Fruit fly (Drosophila melanogaster) whole organism, embryonic: ENCODE measurements around the gene Syt12.
A peak's percentile ranks its signal among the peaks of the same experiment; 100 is the strongest.

Source experiments
- BEAF-32 ChIP-seq: fragments of 200-800 bp; sonication (Bioruptor generic); optimal IDR thresholded peaks from 3 replicates; lab custom pipeline; 2017; ENCODE audit warnings: missing biosample characterization, missing genetic modification characterization, mild to moderate bottlenecking, moderate library complexity, missing genetic modification reagents
- BtbVII ChIP-seq: fragments of 200-800 bp; sonication (Bioruptor generic); optimal IDR thresholded peaks from 3 replicates; lab custom pipeline; 2017; ENCODE audit warnings: missing biosample characterization, mild to moderate bottlenecking, missing genetic modification characterization
- Bteb2 ChIP-seq: fragments of 200-800 bp; sonication (Bioruptor generic); optimal IDR thresholded peaks from 2 replicates; lab custom pipeline; 2016; ENCODE audit warnings: missing biosample characterization, missing genetic modification characterization
- CG10267 ChIP-seq: fragments of 200-800 bp; sonication (Bioruptor generic); optimal IDR thresholded peaks from 2 replicates; lab custom pipeline; 2018; ENCODE audit warnings: missing biosample characterization, mild to moderate bottlenecking, missing genetic modification characterization, moderate library complexity
- CG10979 ChIP-seq: fragments of 200-800 bp; sonication (Bioruptor generic); optimal IDR thresholded peaks from 2 replicates; lab custom pipeline; 2018; ENCODE audit warnings: missing biosample characterization, mild to moderate bottlenecking, missing genetic modification characterization, moderate library complexity
- CG13123 ChIP-seq: fragments of 200-800 bp; sonication (Bioruptor generic); optimal IDR thresholded peaks from 2 replicates; lab custom pipeline; 2016; ENCODE audit warnings: missing biosample characterization, missing genetic modification characterization
- CG13624 ChIP-seq: fragments of 200-800 bp; sonication (Bioruptor generic); optimal IDR thresholded peaks from 2 replicates; lab custom pipeline; 2016; ENCODE audit warnings: missing biosample characterization, missing genetic modification characterization
- CG14441 ChIP-seq: fragments of 200-800 bp; sonication (Bioruptor generic); IDR thresholded peaks from 2 replicates; pipeline ENCODE4 v1.3.6; 2022; ENCODE audit warnings: missing biosample characterization, missing genetic modification characterization
- CG15073 ChIP-seq: fragments of 200-800 bp; sonication (Bioruptor generic); optimal IDR thresholded peaks from 2 replicates; lab custom pipeline; 2016; ENCODE audit warnings: missing biosample characterization, missing genetic modification characterization
- CG2875 ChIP-seq: fragments of 200-800 bp; sonication (Bioruptor generic); optimal IDR thresholded peaks from 2 replicates; lab custom pipeline; 2017; ENCODE audit warnings: missing biosample characterization, mild to moderate bottlenecking, missing genetic modification characterization, missing genetic modification reagents
- CG2889 ChIP-seq: fragments of 200-800 bp; sonication (Bioruptor generic); IDR thresholded peaks from 3 replicates; pipeline ENCODE4 v1.3.6; 2022; ENCODE audit warnings: missing biosample characterization, missing genetic modification characterization
- CG3281 ChIP-seq: fragments of 200-800 bp; sonication (Bioruptor generic); optimal IDR thresholded peaks from 3 replicates; lab custom pipeline; 2017; ENCODE audit warnings: missing biosample characterization, mild to moderate bottlenecking, missing genetic modification characterization
- CG4854 ChIP-seq: fragments of 200-800 bp; sonication (Bioruptor generic); optimal IDR thresholded peaks from 2 replicates; lab custom pipeline; 2016; ENCODE audit warnings: missing biosample characterization, missing genetic modification characterization, inconsistent platforms
- CG5245 ChIP-seq: fragments of 200-800 bp; sonication (Bioruptor generic); optimal IDR thresholded peaks from 3 replicates; lab custom pipeline; 2016; ENCODE audit warnings: missing biosample characterization, missing genetic modification characterization
- CG8281 ChIP-seq: fragments of 200-800 bp; sonication (Bioruptor generic); optimal IDR thresholded peaks from 2 replicates; lab custom pipeline; 2018; ENCODE audit warnings: missing biosample characterization, mild to moderate bottlenecking, missing genetic modification characterization, moderate library complexity
- CG9609 ChIP-seq: fragments of 200-800 bp; sonication (Bioruptor generic); optimal IDR thresholded peaks from 3 replicates; lab custom pipeline; 2016; ENCODE audit warnings: missing biosample characterization, missing genetic modification characterization
- D ChIP-seq, 2 experiments: fragments of 200-800 bp in 1 of 2; fragments of >200 bp in 1 of 2; sonication (Bioruptor generic) in 1 of 2; optimal IDR thresholded peaks; 2 replicates in 1 of 2; 3 replicates in 1 of 2; lab custom pipeline; 2017; ENCODE audit warnings: mild to moderate bottlenecking in 1 of 2, missing biosample characterization in 1 of 2, missing genetic modification characterization in 1 of 2, missing genetic modification reagents in 1 of 2
- Dfd ChIP-seq, 2 experiments: fragments of >200 bp; optimal IDR thresholded peaks; 2 replicates each; lab custom pipeline; 2017; ENCODE audit warnings: missing biosample characterization in 2 of 2, missing genetic modification characterization in 2 of 2
- Dll ChIP-seq: fragments of 200-800 bp; sonication (Bioruptor generic); IDR thresholded peaks from 4 replicates; pipeline ENCODE4 v1.3.6; 2022; ENCODE audit warnings: missing biosample characterization, missing genetic modification characterization; ENCODE audit not compliant: partially characterized antibody
- Hr3 ChIP-seq: fragments of 200-800 bp; sonication (Bioruptor generic); optimal IDR thresholded peaks from 3 replicates; lab custom pipeline; 2016; ENCODE audit warnings: missing biosample characterization, missing genetic modification characterization
- Jarid2 ChIP-seq: fragments of 200-800 bp; sonication (Bioruptor generic); optimal IDR thresholded peaks from 3 replicates; lab custom pipeline; 2017; ENCODE audit warnings: mild to moderate bottlenecking, missing biosample characterization, missing genetic modification reagents, missing genetic modification characterization
- MBD-R2 ChIP-seq: fragments of 200-800 bp; sonication (Bioruptor generic); IDR thresholded peaks from 2 replicates; pipeline ENCODE4 v1.3.6; 2022; ENCODE audit warnings: missing biosample characterization, missing genetic modification characterization
- Mrtf ChIP-seq: fragments of 200-800 bp; sonication (Bioruptor generic); IDR thresholded peaks from 3 replicates; pipeline ENCODE4 v1.3.6; 2022; ENCODE audit warnings: missing biosample characterization, missing genetic modification characterization
- NfI ChIP-seq: fragments of 200-800 bp; sonication (Bioruptor generic); optimal IDR thresholded peaks from 3 replicates; lab custom pipeline; 2018; ENCODE audit warnings: missing biosample characterization, mild to moderate bottlenecking, missing genetic modification characterization, moderate library complexity
- Trl ChIP-seq, 3 experiments: fragments of >200 bp in 2 of 3; fragments of 200-800 bp in 1 of 3; sonication (Bioruptor generic) in 1 of 3; optimal IDR thresholded peaks; 2 replicates in 1 of 3; 3 replicates in 2 of 3; lab custom pipeline; 2016 to 2017; ENCODE audit warnings: missing biosample characterization in 1 of 3, missing genetic modification characterization in 1 of 3
- aop ChIP-seq: fragments of 200-800 bp; sonication (Bioruptor generic); IDR thresholded peaks from 2 replicates; pipeline ENCODE4 v1.3.6; 2022; ENCODE audit warnings: missing biosample characterization, missing genetic modification characterization
- ash1 ChIP-seq: fragments of 200-800 bp; sonication (Bioruptor generic); optimal IDR thresholded peaks from 2 replicates; lab custom pipeline; 2018; ENCODE audit warnings: missing biosample characterization, mild to moderate bottlenecking, missing genetic modification characterization
- bcd ChIP-seq: fragments of 200-800 bp; sonication (Bioruptor generic); optimal IDR thresholded peaks from 2 replicates; lab custom pipeline; 2017; ENCODE audit warnings: missing biosample characterization, mild to moderate bottlenecking, missing genetic modification characterization
- cas ChIP-seq: fragments of 200-800 bp; sonication (Bioruptor generic); IDR thresholded peaks from 2 replicates; pipeline ENCODE4 v1.3.6; 2022; ENCODE audit warnings: missing biosample characterization, missing genetic modification characterization
- cato ChIP-seq: fragments of 200-800 bp; sonication (Bioruptor generic); optimal IDR thresholded peaks from 2 replicates; lab custom pipeline; 2016; ENCODE audit warnings: missing biosample characterization, missing genetic modification characterization, borderline replicate concordance
- cg ChIP-seq: fragments of 200-800 bp; sonication (Bioruptor generic); optimal IDR thresholded peaks from 3 replicates; lab custom pipeline; 2019; ENCODE audit warnings: missing biosample characterization, mild to moderate bottlenecking, missing genetic modification characterization, moderate library complexity
- chn ChIP-seq: fragments of 200-800 bp; sonication (Bioruptor generic); optimal IDR thresholded peaks from 2 replicates; lab custom pipeline; 2016; ENCODE audit warnings: missing biosample characterization, missing genetic modification characterization
- gfzf ChIP-seq: fragments of 200-800 bp; sonication (Bioruptor generic); optimal IDR thresholded peaks from 2 replicates; lab custom pipeline; 2016; ENCODE audit warnings: missing biosample characterization, mild to moderate bottlenecking, missing genetic modification characterization, moderate library complexity
- hth ChIP-seq: fragments of >200 bp; optimal IDR thresholded peaks from 2 replicates; lab custom pipeline; 2017; ENCODE audit warnings: inconsistent platforms
- kah ChIP-seq: fragments of 200-800 bp; sonication (Bioruptor generic); optimal IDR thresholded peaks from 2 replicates; lab custom pipeline; 2018; ENCODE audit warnings: missing biosample characterization, mild to moderate bottlenecking, missing genetic modification characterization
- oc ChIP-seq: fragments of 200-800 bp; sonication (Bioruptor generic); optimal IDR thresholded peaks from 2 replicates; lab custom pipeline; 2018; ENCODE audit warnings: missing biosample characterization, mild to moderate bottlenecking, missing genetic modification characterization, moderate library complexity
- pan ChIP-seq, 4 experiments: fragments of >200 bp in 3 of 4; fragments of 200-800 bp in 1 of 4; sonication (Bioruptor generic) in 1 of 4; optimal IDR thresholded peaks in 3 of 4; IDR thresholded peaks in 1 of 4; 2 replicates each; pipeline versions ENCODE4 v1.3.6 to Lab custom; 2017 to 2022; ENCODE audit warnings: missing biosample characterization in 2 of 4, missing genetic modification characterization in 2 of 4, mixed read lengths in 1 of 4
- shn ChIP-seq: fragments of 200-800 bp; sonication (Bioruptor generic); optimal IDR thresholded peaks from 3 replicates; lab custom pipeline; 2016; ENCODE audit warnings: missing biosample characterization, missing genetic modification characterization
- tin ChIP-seq: fragments of 200-800 bp; sonication (Bioruptor generic); optimal IDR thresholded peaks from 3 replicates; lab custom pipeline; 2016; ENCODE audit warnings: missing biosample characterization, missing genetic modification characterization
- usp ChIP-seq: fragments of >200 bp; optimal IDR thresholded peaks from 2 replicates; lab custom pipeline; 2017; ENCODE audit warnings: missing biosample characterization, missing genetic modification characterization

The Syt12 gene

dm6 chrX:13383770-13384169 lies 24.7 kb downstream of the Syt12 start (continued):
- TF ChIP-seq Trl (optimal IDR thresholded peaks at IDR 0.05; lab: Kevin White, UChicago), result no peak
- TF ChIP-seq Trl (GFP tag; optimal IDR thresholded peaks at IDR 0.05; lab: Kevin White, UChicago), result peak; percentile 75
- TF ChIP-seq oc, result no peak
- TF ChIP-seq CG10979, result no peak
- no peak for TF ChIP-seq BEAF-32 (GFP tag; lab: Kevin White, UChicago)
- TF ChIP-seq bcd, result peak; percentile 0
- no peak for TF ChIP-seq CG13123
- peak; percentile 46 for TF ChIP-seq tin (GFP tag; lab: Kevin White, UChicago)
- TF ChIP-seq ash1 (GFP tag; lab: Kevin White, UChicago), result peak; percentile 41
- peak; percentile 70 for TF ChIP-seq CG13624 (GFP tag; lab: Kevin White, UChicago)
- TF ChIP-seq CG3281, result peak; percentile 41
- no peak for TF ChIP-seq CG8281
- TF ChIP-seq Dll (GFP tag; lab: Robert Waterston, UW), result no peak
- peak; percentile 59 for TF ChIP-seq CG9609
- TF ChIP-seq D (optimal IDR thresholded peaks at IDR 0.05; lab: Kevin White, UChicago), result no peak
- no peak for TF ChIP-seq D (GFP tag; optimal IDR thresholded peaks at IDR 0.05; lab: Kevin White, UChicago)
- no peak for TF ChIP-seq aop (GFP tag; lab: Robert Waterston, UW)
- TF ChIP-seq Bteb2, result peak; percentile 29
- TF ChIP-seq Hr3, result peak; percentile 27
- TF ChIP-seq usp, result no peak
- peak; percentile 19 for TF ChIP-seq CG10267
- peak; percentile 37 for TF ChIP-seq CG5245 (GFP tag; lab: Kevin White, UChicago)
- peak; percentile 20 for TF ChIP-seq BtbVII (GFP tag; lab: Kevin White, UChicago)
- TF ChIP-seq kah (GFP tag; lab: Kevin White, UChicago), result peak; percentile 17
- peak; percentile 52 for TF ChIP-seq CG14441 (GFP tag; lab: Robert Waterston, UW)
- TF ChIP-seq Mrtf, result no peak
- TF ChIP-seq shn (GFP tag; lab: Kevin White, UChicago), result peak; percentile 44
- 0 out of 2 replicates have a peak, but pooled peaks have one; percentile 20 for TF ChIP-seq cas (GFP tag; lab: Robert Waterston, UW)
- peak; percentile 56 for TF ChIP-seq chn (GFP tag; lab: Kevin White, UChicago)
- TF ChIP-seq cato (GFP tag; lab: Kevin White, UChicago), result no peak
- TF ChIP-seq CG2875, result no peak
- TF ChIP-seq hth, result no peak
- TF ChIP-seq Jarid2 (GFP tag; lab: Kevin White, UChicago), result no peak
- no peak for TF ChIP-seq gfzf

DNA sequence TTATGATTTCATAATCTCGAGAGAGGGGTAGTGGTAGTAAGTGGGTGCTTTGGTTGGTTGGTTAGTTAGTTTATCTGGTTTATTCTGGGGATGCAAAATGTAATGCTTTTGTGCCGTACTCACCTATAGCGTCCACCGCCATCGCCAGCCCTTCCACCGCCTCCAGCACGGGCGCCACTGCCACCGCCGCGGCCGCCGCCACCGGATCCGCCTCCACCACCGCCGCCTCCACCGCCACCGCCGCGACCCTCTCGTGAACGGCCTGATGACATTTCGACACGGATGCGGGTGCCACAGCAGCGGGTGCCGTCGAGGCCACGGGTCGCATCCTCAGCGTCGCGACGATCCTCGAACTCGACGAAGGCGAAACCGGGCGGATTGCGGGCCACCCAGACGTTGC lies 25.1 kb downstream of the Syt12 start:
- TF ChIP-seq Dfd (GFP tag; optimal IDR thresholded peaks at IDR 0.05; lab: Kevin White, UChicago) (peak in 1 of 2 experiments; percentile 57), CG2889 (GFP tag; lab: Robert Waterston, UW) (no peak), CG15073 (no peak), CG4854 (GFP tag; lab: Kevin White, UChicago) (no peak), MBD-R2 (GFP tag; lab: Robert Waterston, UW) (0 out of 2 replicates have a peak, but pooled peaks have one; percentile 3), Dll (GFP tag; lab: Robert Waterston, UW) (no peak), pan (optimal IDR thresholded peaks at IDR 0.05; lab: Kevin White, UChicago) (no peak), pan (GFP tag; optimal IDR thresholded peaks at IDR 0.05 in 1 of 2, IDR thresholded peaks at IDR 0.05 in 1 of 2) (no peak), NfI (GFP tag; lab: Kevin White, UChicago) (no peak), cg (GFP tag; lab: Kevin White, UChicago) (peak; percentile 28)
